Fruit fly (Drosophila melanogaster): ENCODE data around the gene CG33110.
A peak's percentile ranks its signal among the peaks of the same experiment; 100 is the strongest.

Gene CG33110

dm6 chr3R:22527192-22527591, 42.8 kb upstream of the CG33110 start:
- no peak for TF ChIP-seq bab1 (GFP tag; optimal IDR thresholded peaks at IDR 0.05)
- no peak for TF ChIP-seq CG14711 (tag; optimal IDR thresholded peaks at IDR 0.05)
- TF ChIP-seq CG7101 (tag; optimal IDR thresholded peaks at IDR 0.05): no peak
- TF ChIP-seq pad (GFP tag; optimal IDR thresholded peaks at IDR 0.05): no peak
- TF ChIP-seq toe (GFP tag; optimal IDR thresholded peaks at IDR 0.05): peak; percentile 29
- TF ChIP-seq Mnt (GFP tag; optimal IDR thresholded peaks at IDR 0.05): peak; percentile 28
- TF ChIP-seq CG1620 (GFP tag; optimal IDR thresholded peaks at IDR 0.05): no peak
- peak; percentile 61 for TF ChIP-seq cic (GFP tag; optimal IDR thresholded peaks at IDR 0.05)
- no peak for TF ChIP-seq ovo (GFP tag; optimal IDR thresholded peaks at IDR 0.05)
- no peak for TF ChIP-seq CG5204 (GFP tag; optimal IDR thresholded peaks at IDR 0.05)
- TF ChIP-seq tj (GFP tag; optimal IDR thresholded peaks at IDR 0.05): peak; percentile 86
- TF ChIP-seq Clk (GFP tag; optimal IDR thresholded peaks at IDR 0.05): no peak
- no peak for TF ChIP-seq Hr96 (GFP tag; optimal IDR thresholded peaks at IDR 0.05)

dm6 chr3R:22527636-22528148, 42.3 kb upstream of the CG33110 start:
- TF ChIP-seq CG5204 (GFP tag; optimal IDR thresholded peaks at IDR 0.05): no peak
- no peak for TF ChIP-seq CG14711 (tag; optimal IDR thresholded peaks at IDR 0.05)
- no peak for TF ChIP-seq CG1620 (GFP tag; optimal IDR thresholded peaks at IDR 0.05)
- TF ChIP-seq CG33017 (tag; optimal IDR thresholded peaks at IDR 0.05): no peak
- TF ChIP-seq CG11617 (GFP tag; optimal IDR thresholded peaks at IDR 0.05): no peak
- no peak for TF ChIP-seq Hr96 (GFP tag; optimal IDR thresholded peaks at IDR 0.05)
- no peak for TF ChIP-seq ovo (GFP tag; optimal IDR thresholded peaks at IDR 0.05)

- TF ChIP-seq cnc (optimal IDR thresholded peaks at IDR 0.05) (no peak), bab1 (GFP tag; optimal IDR thresholded peaks at IDR 0.05) (peak; percentile 33), CG7045 (GFP tag; optimal IDR thresholded peaks at IDR 0.05) (no peak), kay (GFP tag; ENCODE audit: borderline replicate concordance) (peak; percentile 63), tj (GFP tag; optimal IDR thresholded peaks at IDR 0.05) (peak; percentile 88)
Observed at dm6 chr3R:22528264-22529158, 41.5 kb upstream of the CG33110 start, which contains the start of gene CG5346. Gene CG5346 (minus strand): TSS chr3R:22528663.

dm6 chr3R:22530305-22530704, 39.7 kb upstream of the CG33110 start, which contains the start of gene CG33099:
Gene CG33099 (minus strand): TSS chr3R:22530572.
- TF ChIP-seq pad (GFP tag; optimal IDR thresholded peaks at IDR 0.05) (peak; percentile 47), toe (GFP tag; optimal IDR thresholded peaks at IDR 0.05) (peak; percentile 51), Mnt (GFP tag; optimal IDR thresholded peaks at IDR 0.05) (peak; percentile 70), CG33017 (tag; optimal IDR thresholded peaks at IDR 0.05) (peak; percentile 67), kay (GFP tag; ENCODE audit: borderline replicate concordance) (peak; percentile 66), Clk (GFP tag; optimal IDR thresholded peaks at IDR 0.05) (peak; percentile 48), CG11617 (GFP tag; optimal IDR thresholded peaks at IDR 0.05) (peak; percentile 73), CG5204 (GFP tag; optimal IDR thresholded peaks at IDR 0.05) (peak; percentile 46), CG7045 (GFP tag; optimal IDR thresholded peaks at IDR 0.05) (peak; percentile 76), ovo (GFP tag; optimal IDR thresholded peaks at IDR 0.05) (no peak), CG7101 (tag; optimal IDR thresholded peaks at IDR 0.05) (peak; percentile 79), Hr96 (GFP tag; optimal IDR thresholded peaks at IDR 0.05) (peak; percentile 28), tj (GFP tag; optimal IDR thresholded peaks at IDR 0.05) (peak; percentile 42), CG14711 (tag; optimal IDR thresholded peaks at IDR 0.05) (peak; percentile 57), Crg-1 (GFP tag; optimal IDR thresholded peaks at IDR 0.05) (peak; percentile 83), cnc (optimal IDR thresholded peaks at IDR 0.05) (no peak), bab1 (GFP tag; optimal IDR thresholded peaks at IDR 0.05) (peak; percentile 21), CG1620 (GFP tag; optimal IDR thresholded peaks at IDR 0.05) (peak; percentile 49), CG12768 (GFP tag; optimal IDR thresholded peaks at IDR 0.05) (peak; percentile 73), cic (GFP tag; optimal IDR thresholded peaks at IDR 0.05) (peak; percentile 85)

dm6 chr3R:22531801-22532200, 38.2 kb upstream of the CG33110 start, which contains the start of gene CG33093:
Gene CG33093 (minus strand): TSS chr3R:22531922.
- TF ChIP-seq cnc (optimal IDR thresholded peaks at IDR 0.05) (no peak), CG33017 (tag; optimal IDR thresholded peaks at IDR 0.05) (no peak), CG7101 (tag; optimal IDR thresholded peaks at IDR 0.05) (no peak), Hr96 (GFP tag; optimal IDR thresholded peaks at IDR 0.05) (no peak), Crg-1 (GFP tag; optimal IDR thresholded peaks at IDR 0.05) (no peak), CG7045 (GFP tag; optimal IDR thresholded peaks at IDR 0.05) (no peak), cic (GFP tag; optimal IDR thresholded peaks at IDR 0.05) (no peak), Clk (GFP tag; optimal IDR thresholded peaks at IDR 0.05) (no peak), kay (GFP tag; ENCODE audit: borderline replicate concordance) (no peak), tj (GFP tag; optimal IDR thresholded peaks at IDR 0.05) (no peak), toe (GFP tag; optimal IDR thresholded peaks at IDR 0.05) (no peak), CG11617 (GFP tag; optimal IDR thresholded peaks at IDR 0.05) (no peak), CG14711 (tag; optimal IDR thresholded peaks at IDR 0.05) (no peak), Mnt (GFP tag; optimal IDR thresholded peaks at IDR 0.05) (no peak), CG5204 (GFP tag; optimal IDR thresholded peaks at IDR 0.05) (no peak)
